Worm (Caenorhabditis elegans) whole organism, mixed stage, embryonic: ENCODE measurements around the gene F20B6.10.

ENCODE experiments used
- blmp-1 ChIP-seq: fragments of 150-350 bp; optimal IDR thresholded peaks from 2 replicates; lab custom pipeline; 2014; ENCODE audit warnings: missing biosample characterization, missing genetic modification characterization
- elt-1 ChIP-seq: sonication (generic microtip); optimal IDR thresholded peaks from 2 replicates; lab custom pipeline; 2017; ENCODE audit warnings: missing genetic modification characterization, mild to moderate bottlenecking, missing compliant biosample characterization, antibody characterized with exemption, moderate library complexity, borderline replicate concordance; ENCODE audit not compliant: insufficient read depth
- elt-3 ChIP-seq: fragments of 150-350 bp; optimal IDR thresholded peaks from 2 replicates; lab custom pipeline; 2014; ENCODE audit warnings: missing biosample characterization, missing genetic modification characterization
- lin-32 ChIP-seq: fragments of 200-800 bp; sonication (Bioruptor generic); optimal IDR thresholded peaks from 2 replicates; lab custom pipeline; 2018; ENCODE audit warnings: mild to moderate bottlenecking, missing genetic modification characterization, missing compliant biosample characterization
- mls-2 ChIP-seq: sonication (generic microtip); optimal IDR thresholded peaks from 2 replicates; lab custom pipeline; 2016; ENCODE audit warnings: mild to moderate bottlenecking, missing genetic modification characterization, moderate library complexity, missing compliant biosample characterization
- nhr-12 ChIP-seq: fragments of 150-350 bp; optimal IDR thresholded peaks from 2 replicates; lab custom pipeline; 2014; ENCODE audit warnings: missing biosample characterization, missing genetic modification characterization
- nhr-2 ChIP-seq: fragments of 150-350 bp; optimal IDR thresholded peaks from 2 replicates; lab custom pipeline; 2014; ENCODE audit warnings: missing biosample characterization, missing genetic modification characterization
- nhr-237 ChIP-seq: fragments of 150-350 bp; optimal IDR thresholded peaks from 2 replicates; lab custom pipeline; 2014; ENCODE audit warnings: missing biosample characterization, missing genetic modification characterization
- nhr-76 ChIP-seq: sonication (generic microtip); optimal IDR thresholded peaks from 2 replicates; lab custom pipeline; 2017; ENCODE audit warnings: missing biosample characterization, missing genetic modification characterization
- pha-4 ChIP-seq: fragments of 150-350 bp; optimal IDR thresholded peaks from 2 replicates; lab custom pipeline; 2018; ENCODE audit warnings: missing biosample characterization, missing genetic modification reagents, missing genetic modification characterization
- snpc-4 ChIP-seq: fragments of 150-350 bp; optimal IDR thresholded peaks from 2 replicates; lab custom pipeline; 2014; ENCODE audit warnings: missing biosample characterization, missing genetic modification characterization
- unc-39 ChIP-seq: fragments of 150-350 bp; optimal IDR thresholded peaks from 2 replicates; lab custom pipeline; 2014; ENCODE audit warnings: missing biosample characterization, missing genetic modification characterization
- ztf-11 ChIP-seq: fragments of 150-350 bp; optimal IDR thresholded peaks from 2 replicates; lab custom pipeline; 2014; ENCODE audit warnings: missing biosample characterization, missing genetic modification characterization

DNA sequence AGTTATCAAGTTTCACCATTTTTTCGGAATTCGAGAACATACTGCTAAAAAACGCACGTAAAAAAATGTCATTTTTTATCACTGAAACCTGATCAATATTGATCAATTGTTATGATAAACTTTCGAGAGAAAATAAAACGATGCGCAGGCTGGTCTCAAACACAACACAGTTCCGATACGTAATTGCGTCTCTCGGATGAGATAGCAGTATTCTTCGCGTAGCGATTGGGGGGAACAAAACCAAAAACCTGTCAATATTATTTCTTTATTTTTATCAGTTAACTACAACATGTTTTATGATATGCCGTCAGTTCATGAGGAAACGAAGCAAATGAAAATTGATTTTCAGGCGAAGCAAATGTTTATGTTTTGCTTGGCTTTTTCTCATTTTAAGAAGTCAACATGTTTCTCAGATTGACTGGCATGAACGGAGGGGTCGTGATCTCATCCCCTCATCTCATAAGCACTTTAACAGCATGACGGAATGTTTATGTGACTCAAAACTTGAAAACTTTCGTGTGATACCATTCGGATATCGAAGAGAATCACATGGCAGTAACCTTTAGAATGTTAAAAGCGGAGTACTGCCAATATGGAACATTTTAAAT lies 1.4 kb downstream of the F20B6.10 start:
- TF ChIP-seq nhr-76 (tag; lab: Kevin White, UChicago) (no peak), lin-32 (GFP tag; lab: Kevin White, UChicago) (no peak), mls-2 (no peak), nhr-2 (tag; lab: Kevin White, UChicago) (no peak), nhr-12 (tag; lab: Kevin White, UChicago) (no peak), unc-39 (tag; lab: Kevin White, UChicago) (no peak), pha-4 (tag; lab: Kevin White, UChicago) (no peak), elt-3 (tag; lab: Kevin White, UChicago) (no peak), snpc-4 (tag; lab: Kevin White, UChicago) (no peak), ztf-11 (no peak), elt-1 (no peak), blmp-1 (tag; lab: Kevin White, UChicago) (no peak), nhr-237 (tag; lab: Kevin White, UChicago) (no peak)
